Fruit fly (Drosophila melanogaster): ENCODE measurements around the gene CG15020.

The CG15020 gene

dm6 chr3L:4421362-4421761, at the start of gene CG15020:
Gene CG15020 (plus strand): TSS chr3L:4421662.
- TF ChIP-seq CG8478 (optimal IDR thresholded peaks at IDR 0.05) (no peak), CTCF (optimal IDR thresholded peaks at IDR 0.05) (no peak)

- TF ChIP-seq CTCF (optimal IDR thresholded peaks at IDR 0.05) (no peak), CG8478 (optimal IDR thresholded peaks at IDR 0.05) (no peak)
These were observed 49.5 kb upstream of the CG15020 start for dm6 chr3L:4371978-4372377.

- TF ChIP-seq CG8478 (optimal IDR thresholded peaks at IDR 0.05) (no peak), CTCF (optimal IDR thresholded peaks at IDR 0.05) (no peak)
These were observed 45.6 kb upstream of the CG15020 start for dm6 chr3L:4375675-4376366.

dm6 chr3L:4377496-4377895, 44.0 kb upstream of the CG15020 start:
- no peak for TF ChIP-seq CTCF (optimal IDR thresholded peaks at IDR 0.05)
- no peak for TF ChIP-seq CG8478 (optimal IDR thresholded peaks at IDR 0.05)

DNA sequence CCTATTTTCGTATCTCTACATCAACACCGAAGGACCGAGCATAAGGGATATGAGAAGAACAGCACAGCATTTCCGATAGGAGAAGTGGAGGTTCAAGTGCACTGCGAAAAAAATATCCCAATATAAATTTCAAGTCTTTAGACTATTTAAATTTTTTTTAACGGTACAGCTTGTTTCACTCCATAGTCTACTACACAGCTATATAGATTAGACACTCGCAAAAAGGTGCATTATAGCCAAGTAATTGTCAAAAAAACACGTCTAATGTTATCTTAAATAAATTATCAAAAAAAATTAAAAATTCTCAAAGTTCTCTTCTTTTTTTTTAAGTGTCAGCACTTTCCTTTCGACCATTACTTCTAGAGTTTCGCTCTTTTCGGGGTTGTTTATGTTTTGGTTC, 42.6 kb upstream of the CG15020 start:
- no peak for TF ChIP-seq CG8478 (optimal IDR thresholded peaks at IDR 0.05)
- no peak for TF ChIP-seq CTCF (optimal IDR thresholded peaks at IDR 0.05)

dm6 chr3L:4380231-4380645, 41.2 kb upstream of the CG15020 start, which contains the start of gene DopEcR:
Gene DopEcR (minus strand): TSS chr3L:4380387.
- TF ChIP-seq CG8478 (optimal IDR thresholded peaks at IDR 0.05) (no peak), CTCF (optimal IDR thresholded peaks at IDR 0.05) (no peak)

- TF ChIP-seq CG8478 (optimal IDR thresholded peaks at IDR 0.05) (no peak), CTCF (optimal IDR thresholded peaks at IDR 0.05) (no peak)
These were observed 39.9 kb upstream of the CG15020 start, which contains the start of gene CG32240 for dm6 chr3L:4381529-4381928. Gene CG32240 (minus strand): TSS chr3L:4381629.

DNA sequence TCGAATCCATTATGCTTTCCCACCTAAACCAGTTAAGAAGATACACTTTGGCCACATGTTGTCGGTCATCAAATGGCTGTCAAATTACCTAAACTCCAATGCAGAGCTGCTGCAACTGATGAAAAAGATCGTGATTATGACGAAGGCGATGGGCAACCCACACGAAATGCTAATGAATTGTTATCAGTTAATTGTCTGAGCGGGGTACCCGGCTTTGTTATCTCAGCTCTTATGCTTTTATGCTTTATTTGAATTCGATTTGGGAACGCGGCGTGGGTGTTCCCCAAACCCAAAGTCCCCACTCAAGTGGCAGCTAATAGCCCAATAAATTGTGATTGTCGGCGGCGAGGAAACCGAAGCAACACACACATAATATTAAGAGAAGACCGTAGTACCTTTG, 38.9 kb upstream of the CG15020 start:
- TF ChIP-seq CTCF (optimal IDR thresholded peaks at IDR 0.05) (no peak), CG8478 (optimal IDR thresholded peaks at IDR 0.05) (no peak)

- TF ChIP-seq CTCF (optimal IDR thresholded peaks at IDR 0.05): no peak
- TF ChIP-seq CG8478 (optimal IDR thresholded peaks at IDR 0.05): no peak
These were observed 38.4 kb upstream of the CG15020 start for dm6 chr3L:4383104-4383503.

- TF ChIP-seq CTCF (optimal IDR thresholded peaks at IDR 0.05) (no peak), CG8478 (optimal IDR thresholded peaks at IDR 0.05) (no peak)
These were observed 37.7 kb upstream of the CG15020 start for dm6 chr3L:4383543-4384325.

- TF ChIP-seq CTCF (optimal IDR thresholded peaks at IDR 0.05) (no peak), CG8478 (optimal IDR thresholded peaks at IDR 0.05) (no peak)
These were observed 37.2 kb upstream of the CG15020 start, which contains the start of gene slow for dm6 chr3L:4384326-4384662. Gene slow (plus strand): TSS chr3L:4384442.

DNA sequence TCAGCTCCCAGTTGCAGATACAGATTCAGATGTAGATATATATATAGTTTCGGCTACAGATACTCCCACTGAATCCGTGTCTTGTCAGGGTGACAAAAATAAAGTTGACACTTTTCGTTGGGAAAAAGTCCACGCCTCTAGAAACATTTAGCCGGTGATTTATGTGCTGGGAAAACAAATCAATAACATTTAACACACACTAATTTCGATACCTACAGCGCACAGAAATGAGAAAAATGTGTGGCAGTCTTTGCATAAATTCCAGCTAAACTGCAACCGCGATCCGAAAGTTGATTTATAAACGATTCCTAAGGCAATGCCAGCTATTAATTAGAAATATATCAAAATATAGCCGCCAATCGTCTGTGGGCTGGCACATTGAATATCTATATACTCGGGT, 33.2 kb upstream of the CG15020 start:
- no peak for TF ChIP-seq CTCF (optimal IDR thresholded peaks at IDR 0.05)
- no peak for TF ChIP-seq CG8478 (optimal IDR thresholded peaks at IDR 0.05)

DNA sequence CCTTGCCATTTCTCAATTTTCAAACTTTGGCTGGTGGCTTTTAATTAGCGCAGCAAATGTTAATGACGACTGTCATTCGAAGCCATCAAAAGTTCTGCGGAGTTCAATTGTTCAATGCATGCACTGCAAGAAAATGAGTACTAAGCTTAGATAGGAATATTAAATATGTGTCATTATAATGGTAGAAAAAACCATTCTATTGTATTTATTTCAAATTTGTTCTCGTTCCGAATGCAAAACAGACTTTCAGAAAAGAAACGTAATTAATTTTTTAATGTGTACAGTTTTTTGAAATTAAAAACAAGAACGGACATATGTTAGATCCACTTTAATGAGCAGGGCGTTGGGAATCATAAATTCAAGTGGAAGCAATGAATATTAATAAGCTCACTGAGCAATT, 32.4 kb upstream of the CG15020 start:
- TF ChIP-seq CG8478 (optimal IDR thresholded peaks at IDR 0.05) (no peak), CTCF (optimal IDR thresholded peaks at IDR 0.05) (no peak)

DNA sequence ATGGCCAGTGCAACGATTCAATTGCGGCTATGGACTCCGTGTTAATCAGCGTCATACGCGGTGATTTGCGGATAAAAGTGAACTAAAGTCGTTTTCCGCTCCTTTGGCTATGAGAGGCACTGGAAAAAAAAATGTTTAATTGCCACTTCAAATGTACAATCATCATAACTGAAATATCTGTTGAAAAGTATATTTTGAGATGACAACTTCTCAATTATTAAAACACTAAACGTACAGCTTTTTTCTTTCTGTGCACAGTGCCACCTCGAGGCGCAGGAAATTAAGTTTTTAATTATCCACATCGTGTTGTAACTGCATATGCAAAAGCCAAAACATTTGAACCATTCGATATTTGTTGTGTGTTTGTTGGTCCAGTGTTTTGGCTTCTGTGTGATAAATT, 28.6 kb upstream of the CG15020 start:
- TF ChIP-seq CTCF (optimal IDR thresholded peaks at IDR 0.05) (no peak), CG8478 (optimal IDR thresholded peaks at IDR 0.05) (no peak)

- no peak for TF ChIP-seq CG8478 (optimal IDR thresholded peaks at IDR 0.05)
- no peak for TF ChIP-seq CTCF (optimal IDR thresholded peaks at IDR 0.05)
These were observed 27.8 kb upstream of the CG15020 start for dm6 chr3L:4393642-4394041.

- TF ChIP-seq CG8478 (optimal IDR thresholded peaks at IDR 0.05) (no peak), CTCF (optimal IDR thresholded peaks at IDR 0.05) (no peak)
These were observed 25.9 kb upstream of the CG15020 start for dm6 chr3L:4395501-4396073.

All from S2 (cell line).